Worm (Caenorhabditis elegans): ENCODE measurements around the gene F11A5.18.

Gene F11A5.18

ce11 chrV:16204888-16205287 is 2.2 kb downstream of the F11A5.18 start, which contains the start of gene irld-26:
irld-26 (plus strand) TSS chrV:16205188.
- TF ChIP-seq ets-5 (GFP tag; IDR thresholded peaks at IDR 0.05): no peak
- no peak for TF ChIP-seq tlp-1 (tag; optimal IDR thresholded peaks at IDR 0.05)
- no peak for TF ChIP-seq zag-1 (tag; optimal IDR thresholded peaks at IDR 0.05)
- no peak for TF ChIP-seq xbp-1 (tag; optimal IDR thresholded peaks at IDR 0.05)
- TF ChIP-seq lin-39 (tag; optimal IDR thresholded peaks at IDR 0.05): no peak
- TF ChIP-seq efl-1 (optimal IDR thresholded peaks at IDR 0.05): no peak
- no peak for TF ChIP-seq efl-1 (GFP tag; optimal IDR thresholded peaks at IDR 0.05 in 1 of 2)
- TF ChIP-seq efl-3 (GFP tag; optimal IDR thresholded peaks at IDR 0.05): no peak
- TF ChIP-seq hlh-17 (GFP tag; optimal IDR thresholded peaks at IDR 0.05; ENCODE audit: borderline replicate concordance): no peak
- no peak for TF ChIP-seq lin-35 (GFP tag; optimal IDR thresholded peaks at IDR 0.05)
- no peak for TF ChIP-seq lin-14 (GFP tag; optimal IDR thresholded peaks at IDR 0.05)

- no peak for TF ChIP-seq unc-130 (tag; optimal IDR thresholded peaks at IDR 0.05)
- no peak for TF ChIP-seq skn-1 (tag; optimal IDR thresholded peaks at IDR 0.05)
- no peak for TF ChIP-seq vab-15 (tag; optimal IDR thresholded peaks at IDR 0.05)
- no peak for TF ChIP-seq ets-5 (GFP tag; IDR thresholded peaks at IDR 0.05)
- no peak for TF ChIP-seq ces-1 (GFP tag; optimal IDR thresholded peaks at IDR 0.05)
These were observed 7.1 kb downstream of the F11A5.18 start, which contains the start of gene oac-15 for ce11 chrV:16209837-16210236. oac-15 (minus strand) TSS chrV:16209937.

ce11 chrV:16210257-16211002 is 7.7 kb downstream of the F11A5.18 start, which contains the start of gene F11A5.16:
F11A5.16 (plus strand) TSS chrV:16210952.
- TF ChIP-seq ceh-63 (GFP tag; optimal IDR thresholded peaks at IDR 0.05) (no peak), nhr-47 (tag; optimal IDR thresholded peaks at IDR 0.05) (no peak), lir-3 (tag; optimal IDR thresholded peaks at IDR 0.05; ENCODE audit: poor library complexity) (no peak), lin-13 (GFP tag; optimal IDR thresholded peaks at IDR 0.05) (no peak), lin-15B (tag; optimal IDR thresholded peaks at IDR 0.05) (no peak), irx-1 (tag; optimal IDR thresholded peaks at IDR 0.05) (no peak), egl-27 (tag; optimal IDR thresholded peaks at IDR 0.05) (no peak), Y116A8C.19 (tag; optimal IDR thresholded peaks at IDR 0.05; ENCODE audit: borderline replicate concordance) (no peak)

ce11 chrV:16211713-16212112 is 9.0 kb downstream of the F11A5.18 start:
- peak; percentile 46 for TF ChIP-seq nhr-85 (tag)
- no peak for TF ChIP-seq ceh-90 (tag; optimal IDR thresholded peaks at IDR 0.05)
- no peak for TF ChIP-seq jun-1 (tag; optimal IDR thresholded peaks at IDR 0.05)
- no peak for TF ChIP-seq nhr-77 (tag; optimal IDR thresholded peaks at IDR 0.05)
- no peak for TF ChIP-seq hpl-2 (GFP tag; optimal IDR thresholded peaks at IDR 0.05)
- TF ChIP-seq unc-98 (GFP tag; IDR thresholded peaks at IDR 0.05): no peak
- no peak for TF ChIP-seq nhr-237 (tag; optimal IDR thresholded peaks at IDR 0.05)
- TF ChIP-seq blmp-1 (tag; optimal IDR thresholded peaks at IDR 0.05): peak; percentile 54
- TF ChIP-seq fkh-8 (tag; optimal IDR thresholded peaks at IDR 0.05): no peak
- TF ChIP-seq unc-130 (tag; optimal IDR thresholded peaks at IDR 0.05): no peak
- TF ChIP-seq nhr-76 (tag; optimal IDR thresholded peaks at IDR 0.05): no peak
- TF ChIP-seq nhr-12 (tag; optimal IDR thresholded peaks at IDR 0.05): no peak
- peak in 4 of 6 experiments; percentile 30 to 88 (median 60) for TF ChIP-seq elt-3 (tag; optimal IDR thresholded peaks at IDR 0.05)
- no peak for TF ChIP-seq sup-37 (GFP tag; optimal IDR thresholded peaks at IDR 0.05)
- no peak for TF ChIP-seq sox-4 (tag; optimal IDR thresholded peaks at IDR 0.05)

Data from whole organism, L1 larva.